Worm (Caenorhabditis elegans) whole organism, young adult: ENCODE measurements around the gene ifet-1.
A peak's percentile ranks its signal among the peaks of the same experiment; 100 is the strongest.

ENCODE experiments used
- B0261.1 ChIP-seq: sonication (generic microtip); optimal IDR thresholded peaks from 2 replicates; lab custom pipeline; 2016; ENCODE audit warnings: mild to moderate bottlenecking, missing genetic modification characterization, moderate library complexity, missing compliant biosample characterization
- F37B4.10 ChIP-seq: fragments of 200-800 bp; sonication (Bioruptor generic); IDR thresholded peaks from 2 replicates; pipeline ENCODE4 v1.3.6; 2022; ENCODE audit warnings: missing genetic modification characterization, missing compliant biosample characterization
- F52B5.7 ChIP-seq: sonication (generic microtip); optimal IDR thresholded peaks from 2 replicates; lab custom pipeline; 2016; ENCODE audit warnings: mild to moderate bottlenecking, missing genetic modification characterization, missing compliant biosample characterization
- F57C9.4 ChIP-seq: sonication (generic microtip); optimal IDR thresholded peaks from 2 replicates; lab custom pipeline; 2017; ENCODE audit warnings: mild to moderate bottlenecking, missing genetic modification characterization, missing compliant biosample characterization
- K12H6.12 ChIP-seq: fragments of 200-800 bp; sonication (Bioruptor generic); optimal IDR thresholded peaks from 2 replicates; lab custom pipeline; 2018; ENCODE audit warnings: mild to moderate bottlenecking, missing genetic modification characterization, missing compliant biosample characterization
- T26A5.8 ChIP-seq: sonication (generic microtip); optimal IDR thresholded peaks from 2 replicates; lab custom pipeline; 2016; ENCODE audit warnings: missing genetic modification characterization, missing compliant biosample characterization
- Y56A3A.18 ChIP-seq: fragments of 200-800 bp; sonication (Bioruptor generic); IDR thresholded peaks from 2 replicates; pipeline ENCODE4 v1.3.6; 2022; ENCODE audit warnings: missing genetic modification reagents, missing genetic modification characterization, missing compliant biosample characterization
- aptf-2 ChIP-seq: fragments of 200-800 bp; sonication (Bioruptor generic); conservative IDR thresholded peaks from 2 replicates; pipeline ENCODE4 v1.3.6; 2022; ENCODE audit warnings: missing genetic modification reagents, missing genetic modification characterization, missing compliant biosample characterization
- atf-7 ChIP-seq: sonication (generic microtip); optimal IDR thresholded peaks from 2 replicates; lab custom pipeline; 2017; ENCODE audit warnings: mild to moderate bottlenecking, missing genetic modification characterization, missing compliant biosample characterization
- athp-1 ChIP-seq: sonication (generic microtip); optimal IDR thresholded peaks from 2 replicates; lab custom pipeline; 2017; ENCODE audit warnings: mild to moderate bottlenecking, missing genetic modification characterization, missing compliant biosample characterization
- attf-5 ChIP-seq: fragments of 200-800 bp; sonication (Bioruptor generic); optimal IDR thresholded peaks from 2 replicates; lab custom pipeline; 2018; ENCODE audit warnings: mild to moderate bottlenecking, missing genetic modification characterization, missing compliant biosample characterization
- ccch-3 ChIP-seq: fragments of 200-800 bp; sonication (Bioruptor generic); optimal IDR thresholded peaks from 2 replicates; lab custom pipeline; 2018; ENCODE audit warnings: mild to moderate bottlenecking, missing genetic modification characterization, missing compliant biosample characterization
- cebp-1 ChIP-seq, 2 experiments: fragments of 200-800 bp in 1 of 2; sonication (Bioruptor generic) in 1 of 2; sonication (generic microtip) in 1 of 2; IDR thresholded peaks in 1 of 2; optimal IDR thresholded peaks in 1 of 2; 2 replicates each; pipeline versions ENCODE4 v1.3.6 to Lab custom; 2017 to 2022; ENCODE audit warnings: missing compliant biosample characterization in 2 of 2, missing genetic modification characterization in 2 of 2, mild to moderate bottlenecking in 1 of 2, missing genetic modification reagents in 1 of 2, moderate library complexity in 1 of 2
- ceh-40 ChIP-seq: fragments of 200-800 bp; sonication (Bioruptor generic); IDR thresholded peaks from 2 replicates; pipeline ENCODE4 v1.3.6; 2022; ENCODE audit warnings: missing genetic modification characterization, missing compliant biosample characterization
- die-1 ChIP-seq: sonication (generic microtip); optimal IDR thresholded peaks from 2 replicates; lab custom pipeline; 2016; ENCODE audit warnings: missing genotype, mild to moderate bottlenecking, missing genetic modification characterization, missing compliant biosample characterization
- dpff-1 ChIP-seq: sonication (generic microtip); optimal IDR thresholded peaks from 2 replicates; lab custom pipeline; 2017; ENCODE audit warnings: mild to moderate bottlenecking, missing genetic modification characterization, missing compliant biosample characterization
- dpl-1 ChIP-seq: fragments of 150-350 bp; optimal IDR thresholded peaks from 2 replicates; lab custom pipeline; 2014; ENCODE audit warnings: missing biosample characterization, missing genetic modification reagents, missing genetic modification characterization
- efl-1 ChIP-seq: fragments of 150-350 bp; optimal IDR thresholded peaks from 2 replicates; lab custom pipeline; 2014; ENCODE audit warnings: missing biosample characterization, missing genetic modification reagents, missing genetic modification characterization
- egl-18 ChIP-seq: fragments of 200-800 bp; sonication (Bioruptor generic); IDR thresholded peaks from 2 replicates; pipeline ENCODE4 v1.3.6; 2022; ENCODE audit warnings: missing genetic modification reagents, missing genetic modification characterization, missing compliant biosample characterization
- egl-44 ChIP-seq: fragments of 200-800 bp; sonication (Bioruptor generic); IDR thresholded peaks from 2 replicates; pipeline ENCODE4 v1.3.6; 2022; ENCODE audit warnings: missing genetic modification reagents, missing genetic modification characterization, missing compliant biosample characterization
- ets-4 ChIP-seq: fragments of 200-800 bp; sonication (Bioruptor generic); optimal IDR thresholded peaks from 2 replicates; lab custom pipeline; 2018; ENCODE audit warnings: mild to moderate bottlenecking, missing genetic modification characterization, missing compliant biosample characterization
- fkh-3 ChIP-seq: sonication (generic microtip); optimal IDR thresholded peaks from 2 replicates; lab custom pipeline; 2016; ENCODE audit warnings: mild to moderate bottlenecking, missing genetic modification characterization, missing compliant biosample characterization
- gei-17 ChIP-seq: fragments of 200-800 bp; sonication (Bioruptor generic); optimal IDR thresholded peaks from 2 replicates; lab custom pipeline; 2018; ENCODE audit warnings: mild to moderate bottlenecking, missing genetic modification characterization, missing compliant biosample characterization
- hmg-1.2 ChIP-seq: fragments of 200-800 bp; sonication (Bioruptor generic); IDR thresholded peaks from 2 replicates; pipeline ENCODE4 v1.3.6; 2022; ENCODE audit warnings: missing genetic modification reagents, missing genetic modification characterization, missing compliant biosample characterization
- let-526 ChIP-seq: fragments of 200-800 bp; sonication (Bioruptor generic); IDR thresholded peaks from 2 replicates; pipeline ENCODE4 v1.3.6; 2022; ENCODE audit warnings: missing genetic modification reagents, missing genetic modification characterization, missing compliant biosample characterization
- lin-40 ChIP-seq: sonication (generic microtip); optimal IDR thresholded peaks from 2 replicates; lab custom pipeline; 2016; ENCODE audit warnings: missing genetic modification characterization, mild to moderate bottlenecking, missing compliant biosample characterization, missing genotype, missing genetic modification reagents
- lsy-27 ChIP-seq: sonication (generic microtip); optimal IDR thresholded peaks from 2 replicates; lab custom pipeline; 2017; ENCODE audit warnings: missing genetic modification characterization, mild to moderate bottlenecking, missing compliant biosample characterization, antibody characterized with exemption, missing genotype, borderline replicate concordance; ENCODE audit not compliant: insufficient read depth
- madf-10 ChIP-seq: sonication (generic microtip); optimal IDR thresholded peaks from 2 replicates; lab custom pipeline; 2016; ENCODE audit warnings: mild to moderate bottlenecking, missing genetic modification characterization, missing compliant biosample characterization
- mel-28 ChIP-seq: sonication (generic microtip); optimal IDR thresholded peaks from 2 replicates; lab custom pipeline; 2016; ENCODE audit warnings: borderline replicate concordance, mild to moderate bottlenecking, missing genetic modification characterization, missing compliant biosample characterization
- mxl-1 ChIP-seq: sonication (generic microtip); optimal IDR thresholded peaks from 2 replicates; lab custom pipeline; 2016; ENCODE audit warnings: missing genetic modification characterization, missing compliant biosample characterization
- nfya-1 ChIP-seq: sonication (generic microtip); optimal IDR thresholded peaks from 2 replicates; lab custom pipeline; 2017; ENCODE audit warnings: antibody characterized with exemption, missing compliant biosample characterization, missing genetic modification characterization, borderline replicate concordance; ENCODE audit not compliant: insufficient read depth
- nfya-2 ChIP-seq: fragments of 200-800 bp; sonication (Bioruptor generic); IDR thresholded peaks from 2 replicates; pipeline ENCODE4 v1.3.6; 2022; ENCODE audit warnings: missing genetic modification reagents, missing genetic modification characterization, missing compliant biosample characterization
- nfyb-1 ChIP-seq: fragments of 200-800 bp; sonication (Bioruptor generic); IDR thresholded peaks from 2 replicates; pipeline ENCODE4 v1.3.6; 2022; ENCODE audit warnings: missing genetic modification reagents, missing genetic modification characterization, missing compliant biosample characterization
- nhr-27 ChIP-seq: fragments of 200-800 bp; sonication (Bioruptor generic); optimal IDR thresholded peaks from 2 replicates; lab custom pipeline; 2018; ENCODE audit warnings: mild to moderate bottlenecking, missing genetic modification characterization, moderate library complexity, missing compliant biosample characterization
- nhr-90 ChIP-seq: sonication (generic microtip); optimal IDR thresholded peaks from 2 replicates; lab custom pipeline; 2016; ENCODE audit warnings: missing genotype, mild to moderate bottlenecking, missing genetic modification characterization, missing compliant biosample characterization
- rpc-1 ChIP-seq, 2 experiments: fragments of 150-350 bp in 1 of 2; sonication (generic microtip) in 1 of 2; optimal IDR thresholded peaks; 2 replicates each; lab custom pipeline; 2014 to 2018; ENCODE audit warnings: missing biosample characterization in 1 of 2, missing genetic modification characterization in 1 of 2, missing genetic modification reagents in 1 of 2, missing genotype in 1 of 2
- sea-2 ChIP-seq: fragments of 200-800 bp; sonication (Bioruptor generic); IDR thresholded peaks from 2 replicates; pipeline ENCODE4 v1.3.6; 2022; ENCODE audit warnings: missing genetic modification characterization, missing compliant biosample characterization
- snpc-1.3 ChIP-seq: sonication (generic microtip); optimal IDR thresholded peaks from 2 replicates; lab custom pipeline; 2017; ENCODE audit warnings: missing genetic modification characterization, mild to moderate bottlenecking, missing compliant biosample characterization, antibody characterized with exemption, moderate library complexity, missing genotype, missing genetic modification reagents; ENCODE audit not compliant: insufficient read depth
- tbx-9 ChIP-seq: sonication (generic microtip); optimal IDR thresholded peaks from 2 replicates; lab custom pipeline; 2016; ENCODE audit warnings: borderline replicate concordance, missing genetic modification characterization, inconsistent platforms, missing compliant biosample characterization
- unc-62 ChIP-seq: fragments of 150-350 bp; optimal IDR thresholded peaks from 2 replicates; lab custom pipeline; 2014; ENCODE audit warnings: missing biosample characterization, missing genetic modification reagents, missing genetic modification characterization
- xnd-1 ChIP-seq: sonication (generic microtip); optimal IDR thresholded peaks from 2 replicates; lab custom pipeline; 2016; ENCODE audit warnings: missing genotype, missing genetic modification reagents, missing genetic modification characterization, missing compliant biosample characterization
- ztf-22 ChIP-seq: fragments of 200-800 bp; sonication (Bioruptor generic); optimal IDR thresholded peaks from 2 replicates; lab custom pipeline; 2018; ENCODE audit warnings: mild to moderate bottlenecking, missing genetic modification characterization, moderate library complexity, missing compliant biosample characterization
- ztf-25 ChIP-seq: fragments of 200-800 bp; sonication (Bioruptor generic); IDR thresholded peaks from 2 replicates; pipeline ENCODE4 v1.3.6; 2022; ENCODE audit warnings: missing genetic modification reagents, missing genetic modification characterization, missing compliant biosample characterization
- ztf-28 ChIP-seq: fragments of 200-800 bp; sonication (Bioruptor generic); IDR thresholded peaks from 2 replicates; pipeline ENCODE4 v1.3.6; 2022; ENCODE audit warnings: missing genetic modification reagents, missing genetic modification characterization, missing compliant biosample characterization

The ifet-1 gene

ce11 chrIII:4496085-4496484 lies 21.1 kb upstream of the ifet-1 start (continued):
- TF ChIP-seq Y56A3A.18 (GFP tag; lab: Robert Waterston, UW): 0 out of 2 replicates have a peak, but pooled peaks have one; percentile 56
- TF ChIP-seq snpc-1.3 (tag; lab: Kevin White, UChicago): no peak
- TF ChIP-seq nfya-2 (GFP tag; lab: Robert Waterston, UW): no peak
- TF ChIP-seq F37B4.10 (GFP tag; lab: Robert Waterston, UW): no peak
- TF ChIP-seq gei-17: no peak
- TF ChIP-seq aptf-2 (GFP tag; lab: Robert Waterston, UW): no peak
- no peak for TF ChIP-seq cebp-1 (GFP tag; IDR thresholded peaks at IDR 0.05; lab: Robert Waterston, UW)
- peak; percentile 44 for TF ChIP-seq cebp-1 (tag; optimal IDR thresholded peaks at IDR 0.05; lab: Kevin White, UChicago)
- TF ChIP-seq nfya-1 (tag; lab: Kevin White, UChicago): no peak
- TF ChIP-seq ztf-25 (GFP tag; lab: Robert Waterston, UW): no peak
- no peak for TF ChIP-seq K12H6.12
- no peak for TF ChIP-seq die-1 (tag; lab: Kevin White, UChicago)
- no peak for TF ChIP-seq ccch-3 (GFP tag; lab: Kevin White, UChicago)
- no peak for TF ChIP-seq F57C9.4 (tag; lab: Kevin White, UChicago)
- TF ChIP-seq T26A5.8: no peak
- no peak for TF ChIP-seq ceh-40 (GFP tag; lab: Robert Waterston, UW)
- no peak for TF ChIP-seq ztf-28
- peak; percentile 69 for TF ChIP-seq ztf-22 (GFP tag; lab: Kevin White, UChicago)
- peak; percentile 98 for TF ChIP-seq atf-7 (tag; lab: Kevin White, UChicago)
- no peak for TF ChIP-seq dpl-1
- TF ChIP-seq dpff-1 (tag; lab: Kevin White, UChicago): no peak
- no peak for TF ChIP-seq B0261.1 (tag; lab: Kevin White, UChicago)
- no peak for TF ChIP-seq sea-2 (GFP tag; lab: Robert Waterston, UW)
- peak; percentile 53 for TF ChIP-seq nhr-90 (tag; lab: Kevin White, UChicago)
- TF ChIP-seq hmg-1.2 (GFP tag; lab: Robert Waterston, UW): no peak
- no peak for TF ChIP-seq tbx-9
- TF ChIP-seq, all 124 proteins: peak for 22

- TF ChIP-seq egl-44: no peak
- TF ChIP-seq nhr-27: no peak
- TF ChIP-seq K12H6.12: no peak
- no peak for TF ChIP-seq mxl-1 (tag; lab: Kevin White, UChicago)
- no peak for TF ChIP-seq egl-18 (GFP tag; lab: Robert Waterston, UW)
- TF ChIP-seq F52B5.7 (tag; lab: Kevin White, UChicago): no peak
- TF ChIP-seq ztf-28: no peak
- no peak for TF ChIP-seq fkh-3 (tag; lab: Kevin White, UChicago)
- TF ChIP-seq, all 124 proteins: peak for 0
These were observed 20.7 kb upstream of the ifet-1 start for ce11 chrIII:4495685-4496084.

- no peak for TF ChIP-seq rpc-1 (optimal IDR thresholded peaks at IDR 0.05; lab: Kevin White, UChicago)
- no peak for TF ChIP-seq rpc-1 (tag; optimal IDR thresholded peaks at IDR 0.05; lab: Kevin White, UChicago)
- peak; percentile 14; the same call in 1 of the 2 replicates for TF ChIP-seq nfyb-1
These were observed 20.3 kb upstream of the ifet-1 start for ce11 chrIII:4495250-4495649.

- TF ChIP-seq cebp-1 (GFP tag; IDR thresholded peaks at IDR 0.05; lab: Robert Waterston, UW) (no peak), cebp-1 (tag; optimal IDR thresholded peaks at IDR 0.05; lab: Kevin White, UChicago) (peak; percentile 51), ets-4 (GFP tag; lab: Kevin White, UChicago) (peak; percentile 10), madf-10 (tag; lab: Kevin White, UChicago) (peak; percentile 35), attf-5 (peak; percentile 48), lsy-27 (no peak), atf-7 (tag; lab: Kevin White, UChicago) (peak; percentile 83), lin-40 (tag; lab: Kevin White, UChicago) (peak; percentile 60), mel-28 (tag; lab: Kevin White, UChicago) (no peak), efl-1 (GFP tag; lab: Kevin White, UChicago) (no peak), athp-1 (no peak), xnd-1 (tag; lab: Kevin White, UChicago) (no peak), unc-62 (GFP tag; lab: Kevin White, UChicago) (peak; percentile 30), let-526 (GFP tag; lab: Robert Waterston, UW) (peak; percentile 66; the same call in 1 of the 2 replicates)
These were observed 19.6 kb upstream of the ifet-1 start for ce11 chrIII:4494541-4495010.
